Worm (Caenorhabditis elegans) whole organism, mixed stage, embryonic: Measurements from ENCODE around the gene btb-14.

ENCODE experiments used
- ceh-83 ChIP-seq: fragments of 200-800 bp; sonication (Bioruptor generic); optimal IDR thresholded peaks from 2 replicates; lab custom pipeline; 2018; ENCODE audit warnings: mild to moderate bottlenecking, missing genetic modification characterization, missing compliant biosample characterization
- cnd-1 ChIP-seq: fragments of 200-800 bp; sonication (Bioruptor generic); optimal IDR thresholded peaks from 2 replicates; lab custom pipeline; 2018; ENCODE audit warnings: mild to moderate bottlenecking, missing genetic modification characterization, missing compliant biosample characterization
- elt-1 ChIP-seq: sonication (generic microtip); optimal IDR thresholded peaks from 2 replicates; lab custom pipeline; 2017; ENCODE audit warnings: missing genetic modification characterization, mild to moderate bottlenecking, missing compliant biosample characterization, antibody characterized with exemption, moderate library complexity, borderline replicate concordance; ENCODE audit not compliant: insufficient read depth
- elt-3 ChIP-seq: fragments of 150-350 bp; optimal IDR thresholded peaks from 2 replicates; lab custom pipeline; 2014; ENCODE audit warnings: missing biosample characterization, missing genetic modification characterization
- lsy-2 ChIP-seq: fragments of 150-350 bp; optimal IDR thresholded peaks from 2 replicates; lab custom pipeline; 2014; ENCODE audit warnings: missing biosample characterization, missing genetic modification characterization
- mab-5 ChIP-seq: fragments of 150-350 bp; optimal IDR thresholded peaks from 2 replicates; lab custom pipeline; 2014; ENCODE audit warnings: missing biosample characterization, missing genetic modification characterization
- nhr-12 ChIP-seq: fragments of 150-350 bp; optimal IDR thresholded peaks from 2 replicates; lab custom pipeline; 2014; ENCODE audit warnings: missing biosample characterization, missing genetic modification characterization
- nhr-237 ChIP-seq: fragments of 150-350 bp; optimal IDR thresholded peaks from 2 replicates; lab custom pipeline; 2014; ENCODE audit warnings: missing biosample characterization, missing genetic modification characterization
- nhr-76 ChIP-seq: sonication (generic microtip); optimal IDR thresholded peaks from 2 replicates; lab custom pipeline; 2017; ENCODE audit warnings: missing biosample characterization, missing genetic modification characterization
- snpc-4 ChIP-seq: fragments of 150-350 bp; optimal IDR thresholded peaks from 2 replicates; lab custom pipeline; 2014; ENCODE audit warnings: missing biosample characterization, missing genetic modification characterization
- ztf-11 ChIP-seq: fragments of 150-350 bp; optimal IDR thresholded peaks from 2 replicates; lab custom pipeline; 2014; ENCODE audit warnings: missing biosample characterization, missing genetic modification characterization

DNA sequence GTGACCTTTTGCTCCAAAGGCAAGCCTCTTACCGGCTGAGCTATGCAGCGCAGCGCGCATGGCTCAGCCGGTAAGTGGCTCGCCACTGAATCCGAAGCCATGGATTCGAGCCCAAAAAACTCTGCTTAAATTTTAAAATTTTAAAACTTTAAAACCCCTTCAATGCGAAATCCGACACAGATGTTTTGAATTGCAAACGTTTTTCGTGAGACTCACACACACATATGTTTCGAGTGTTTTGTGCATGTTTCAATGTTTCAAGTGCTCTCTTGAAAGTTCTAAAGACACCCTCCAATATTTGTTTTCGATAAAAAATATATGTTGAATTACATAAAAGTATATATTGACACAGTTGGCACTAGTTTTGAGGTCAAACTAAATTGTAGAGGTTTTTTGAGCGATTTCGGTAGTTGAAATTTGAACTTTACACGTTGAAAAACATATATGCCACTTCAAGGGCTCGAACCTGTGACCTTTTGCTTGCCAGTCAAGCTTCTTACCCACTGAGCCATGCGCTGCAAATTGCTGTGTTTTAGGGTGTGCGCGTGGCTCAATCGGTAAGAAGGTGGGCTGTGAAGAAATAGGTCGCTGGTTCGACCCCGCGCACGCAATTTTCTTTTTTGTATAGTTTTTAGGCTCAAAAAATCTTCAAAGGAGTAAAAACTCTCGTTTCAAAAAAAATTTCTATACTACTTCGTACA lies 36.8 kb upstream of the btb-14 start:
- TF ChIP-seq lsy-2 (tag; lab: Kevin White, UChicago) (no peak), elt-1 (tag; lab: Kevin White, UChicago) (no peak), nhr-12 (tag; lab: Kevin White, UChicago) (no peak), mab-5 (no peak), nhr-237 (tag; lab: Kevin White, UChicago) (no peak), ceh-83 (GFP tag; lab: Kevin White, UChicago) (no peak), elt-3 (tag; lab: Kevin White, UChicago) (no peak), nhr-76 (tag; lab: Kevin White, UChicago) (no peak), snpc-4 (tag; lab: Kevin White, UChicago) (no peak), ztf-11 (tag; lab: Kevin White, UChicago) (no peak), cnd-1 (tag; lab: Kevin White, UChicago) (no peak)
